Fruit fly (Drosophila melanogaster): Measurements from ENCODE around the gene CG31086.
A peak's percentile ranks its signal among the peaks of the same experiment; 100 is the strongest.

CG31086 gene

dm6 chr3R:26188708-26189107 is 3.7 kb downstream of the CG31086 start, which contains the start of gene CG6073 (continued):
- TF ChIP-seq Mrtf (GFP tag; IDR thresholded peaks at IDR 0.05) (peak; percentile 57; the same call in 1 of the 3 replicates), CG1792 (GFP tag; optimal IDR thresholded peaks at IDR 0.05) (peak; percentile 49), zfh2 (GFP tag; optimal IDR thresholded peaks at IDR 0.05) (peak; percentile 63), jing (GFP tag; optimal IDR thresholded peaks at IDR 0.05) (peak; percentile 1), CG4424 (GFP tag; optimal IDR thresholded peaks at IDR 0.05) (peak; percentile 31), CG10543 (GFP tag; optimal IDR thresholded peaks at IDR 0.05) (peak; percentile 4), CG5245 (GFP tag; optimal IDR thresholded peaks at IDR 0.05) (no peak), Nf-YC (tag; optimal IDR thresholded peaks at IDR 0.05) (peak; percentile 49), D19B (GFP tag; optimal IDR thresholded peaks at IDR 0.05) (peak; percentile 28), Chrac-16 (GFP tag; optimal IDR thresholded peaks at IDR 0.05) (peak; percentile 13), al (GFP tag; IDR thresholded peaks at IDR 0.05) (peak; percentile 47; the same call in 1 of the 2 replicates), CG4820 (GFP tag; optimal IDR thresholded peaks at IDR 0.05) (peak; percentile 58), Sin3A (optimal IDR thresholded peaks at IDR 0.05) (peak; percentile 85), Camta (GFP tag; optimal IDR thresholded peaks at IDR 0.05) (peak; percentile 42), MESR4 (GFP tag; optimal IDR thresholded peaks at IDR 0.05) (peak; percentile 34), tx (GFP tag; optimal IDR thresholded peaks at IDR 0.05) (peak; percentile 49), CG12769 (tag; optimal IDR thresholded peaks at IDR 0.05) (peak; percentile 82), CG7928 (GFP tag; optimal IDR thresholded peaks at IDR 0.05) (peak; percentile 36), shn (GFP tag; optimal IDR thresholded peaks at IDR 0.05) (peak; percentile 66), Atf6 (GFP tag; IDR thresholded peaks at IDR 0.05) (no peak), prd (optimal IDR thresholded peaks at IDR 0.05) (no peak), prd (GFP tag; IDR thresholded peaks at IDR 0.05) (peak; percentile 46; the same call in 1 of the 3 replicates), CG15696 (tag; optimal IDR thresholded peaks at IDR 0.05) (peak; percentile 48), CG10209 (GFP tag; optimal IDR thresholded peaks at IDR 0.05) (peak; percentile 20), Max (GFP tag; optimal IDR thresholded peaks at IDR 0.05) (peak; percentile 89), CG7839 (tag; optimal IDR thresholded peaks at IDR 0.05) (peak; percentile 36), CG8290 (GFP tag; optimal IDR thresholded peaks at IDR 0.05) (no peak), CG8290 (tag; optimal IDR thresholded peaks at IDR 0.05) (peak in 1 of 2 experiments; percentile 91), pnt (GFP tag; optimal IDR thresholded peaks at IDR 0.05) (peak; percentile 56), CG42726 (GFP tag; IDR thresholded peaks at IDR 0.05; ENCODE audit: partially characterized antibody) (peak; percentile 60; the same call in 1 of the 2 replicates), CG33213 (GFP tag; optimal IDR thresholded peaks at IDR 0.05) (peak; percentile 95), aop (GFP tag; IDR thresholded peaks at IDR 0.05) (no peak), Bteb2 (GFP tag; optimal IDR thresholded peaks at IDR 0.05) (peak; percentile 4), otp (GFP tag; IDR thresholded peaks at IDR 0.05) (0 out of 3 replicates have a peak, but pooled peaks have one; percentile 35), Side (GFP tag; optimal IDR thresholded peaks at IDR 0.05) (peak; percentile 24), disco-r (GFP tag; optimal IDR thresholded peaks at IDR 0.05) (peak; percentile 14), NC2β (GFP tag; optimal IDR thresholded peaks at IDR 0.05) (peak; percentile 58), Dip3 (GFP tag; optimal IDR thresholded peaks at IDR 0.05) (peak; percentile 36), Deaf1 (tag; optimal IDR thresholded peaks at IDR 0.05) (peak; percentile 43), bowl (GFP tag; IDR thresholded peaks at IDR 0.05) (no peak), zen (tag; optimal IDR thresholded peaks at IDR 0.05) (peak; percentile 53), CG7357 (GFP tag; IDR thresholded peaks at IDR 0.05) (no peak), sr (GFP tag; IDR thresholded peaks at IDR 0.05) (no peak), CG9215 (GFP tag; IDR thresholded peaks at IDR 0.05) (peak; percentile 50), mam (GFP tag; optimal IDR thresholded peaks at IDR 0.05) (peak; percentile 59), Bdp1 (GFP tag; optimal IDR thresholded peaks at IDR 0.05) (peak; percentile 8), pzg (GFP tag; optimal IDR thresholded peaks at IDR 0.05) (peak; percentile 99), Hsf (GFP tag; optimal IDR thresholded peaks at IDR 0.05) (peak; percentile 47), pan (optimal IDR thresholded peaks at IDR 0.05) (no peak), pan (GFP tag; optimal IDR thresholded peaks at IDR 0.05 in 1 of 2, IDR thresholded peaks at IDR 0.05 in 1 of 2) (peak in 1 of 2 experiments; percentile 23), Abd-B (GFP tag; optimal IDR thresholded peaks at IDR 0.05) (peak; percentile 94), CG15601 (tag; optimal IDR thresholded peaks at IDR 0.05) (peak; percentile 68), Sox100B (GFP tag; optimal IDR thresholded peaks at IDR 0.05) (no peak)
